Worm (Caenorhabditis elegans): ENCODE data around the gene orc-4.

Gene orc-4

ce11 chrIII:10634576-10634975, 11.4 kb upstream of the orc-4 start:
- TF ChIP-seq Y55F3AM.14 (GFP tag; optimal IDR thresholded peaks at IDR 0.05) (peak; percentile 57), zag-1 (tag; optimal IDR thresholded peaks at IDR 0.05) (peak; percentile 17), fos-1 (tag; optimal IDR thresholded peaks at IDR 0.05) (peak; percentile 32), lin-39 (tag; optimal IDR thresholded peaks at IDR 0.05) (no peak), ceh-16 (tag; optimal IDR thresholded peaks at IDR 0.05) (no peak)

DNA sequence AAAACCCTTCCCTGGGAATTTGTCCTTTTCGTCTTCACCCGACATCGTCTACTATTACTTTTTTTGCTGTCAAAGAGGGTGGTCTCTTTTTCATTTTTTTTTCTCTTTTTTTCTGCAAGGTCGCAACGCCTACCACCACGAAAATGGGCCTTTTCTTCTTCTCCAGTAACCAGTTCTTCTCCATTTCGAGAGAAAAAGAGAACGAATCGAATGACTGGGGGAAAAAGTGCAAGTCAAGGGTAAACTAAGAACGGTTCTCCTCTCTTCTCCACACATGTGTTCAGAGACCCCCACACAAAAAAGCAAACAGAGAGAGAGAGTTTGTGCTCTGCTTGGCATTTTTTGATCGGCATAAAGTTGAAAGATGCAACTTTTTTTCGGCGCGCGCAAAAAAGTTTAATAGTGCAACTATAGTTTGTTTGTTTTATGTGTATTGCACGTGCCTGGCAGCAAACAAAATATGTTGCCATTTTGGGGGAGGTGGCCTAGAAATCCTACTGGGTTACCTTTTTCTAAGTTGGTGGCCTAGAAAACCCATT, 9.4 kb upstream of the orc-4 start:
- no peak for TF ChIP-seq lsy-2 (tag; optimal IDR thresholded peaks at IDR 0.05)
- no peak for TF ChIP-seq lin-11 (tag; optimal IDR thresholded peaks at IDR 0.05)
- TF ChIP-seq nhr-12 (tag; optimal IDR thresholded peaks at IDR 0.05), result no peak
- TF ChIP-seq ama-1 (optimal IDR thresholded peaks at IDR 0.05), result no peak
- no peak for TF ChIP-seq ztf-1 (GFP tag; conservative IDR thresholded peaks at IDR 0.05)
- no peak for TF ChIP-seq C34F6.9 (tag; optimal IDR thresholded peaks at IDR 0.05)
- no peak for TF ChIP-seq lin-13 (GFP tag; optimal IDR thresholded peaks at IDR 0.05)
- TF ChIP-seq fos-1 (tag; optimal IDR thresholded peaks at IDR 0.05), result peak; percentile 33
- TF ChIP-seq skn-1 (tag; optimal IDR thresholded peaks at IDR 0.05), result no peak
- TF ChIP-seq alr-1 (tag; optimal IDR thresholded peaks at IDR 0.05), result no peak
- TF ChIP-seq nhr-21 (tag; optimal IDR thresholded peaks at IDR 0.05), result no peak
- TF ChIP-seq nhr-77 (tag; optimal IDR thresholded peaks at IDR 0.05), result no peak
- TF ChIP-seq mbf-1 (tag; optimal IDR thresholded peaks at IDR 0.05), result no peak
- peak; percentile 32 for TF ChIP-seq egl-27 (tag; optimal IDR thresholded peaks at IDR 0.05)
- no peak for TF ChIP-seq crh-2 (tag; optimal IDR thresholded peaks at IDR 0.05)
- TF ChIP-seq elt-3 (tag; optimal IDR thresholded peaks at IDR 0.05), result no peak
- TF ChIP-seq F13H6.1 (tag; optimal IDR thresholded peaks at IDR 0.05), result peak; percentile 82
- TF ChIP-seq blmp-1 (tag; optimal IDR thresholded peaks at IDR 0.05; ENCODE audit: insufficient read depth), result peak; percentile 44
- TF ChIP-seq elt-1 (tag; optimal IDR thresholded peaks at IDR 0.05), result no peak
- TF ChIP-seq nhr-129 (tag; optimal IDR thresholded peaks at IDR 0.05), result peak; percentile 32
- no peak for TF ChIP-seq unc-62 (GFP tag; optimal IDR thresholded peaks at IDR 0.05)
- no peak for TF ChIP-seq R02D3.7 (tag; optimal IDR thresholded peaks at IDR 0.05)
- no peak for TF ChIP-seq nhr-10 (tag; optimal IDR thresholded peaks at IDR 0.05)
- TF ChIP-seq zag-1 (tag; optimal IDR thresholded peaks at IDR 0.05), result no peak
- TF ChIP-seq mab-5 (tag; optimal IDR thresholded peaks at IDR 0.05), result no peak
- no peak for TF ChIP-seq peb-1 (tag; optimal IDR thresholded peaks at IDR 0.05)
- no peak for TF ChIP-seq aly-2 (tag; optimal IDR thresholded peaks at IDR 0.05)
- no peak for TF ChIP-seq Y55F3AM.14 (GFP tag; optimal IDR thresholded peaks at IDR 0.05)
- no peak for TF ChIP-seq ceh-16 (tag; optimal IDR thresholded peaks at IDR 0.05)
- TF ChIP-seq dmd-4 (tag; optimal IDR thresholded peaks at IDR 0.05), result no peak
- no peak for TF ChIP-seq unc-39 (tag; optimal IDR thresholded peaks at IDR 0.05)
- TF ChIP-seq nhr-6 (tag; optimal IDR thresholded peaks at IDR 0.05), result no peak
- no peak for TF ChIP-seq lin-39 (tag; optimal IDR thresholded peaks at IDR 0.05)
- peak; percentile 41 for TF ChIP-seq sma-9 (GFP tag; optimal IDR thresholded peaks at IDR 0.05)
- TF ChIP-seq sma-9 (tag; optimal IDR thresholded peaks at IDR 0.05), result no peak
- TF ChIP-seq sem-4 (tag; optimal IDR thresholded peaks at IDR 0.05), result no peak
- TF ChIP-seq snpc-4 (tag; optimal IDR thresholded peaks at IDR 0.05), result no peak
- no peak for TF ChIP-seq sma-3 (GFP tag; optimal IDR thresholded peaks at IDR 0.05)
- TF ChIP-seq ztf-4 (tag; optimal IDR thresholded peaks at IDR 0.05), result no peak
- no peak for TF ChIP-seq mdl-1 (tag; optimal IDR thresholded peaks at IDR 0.05)
- TF ChIP-seq ceh-82 (tag; optimal IDR thresholded peaks at IDR 0.05), result no peak
- TF ChIP-seq nhr-23 (tag; optimal IDR thresholded peaks at IDR 0.05), result no peak
- no peak for TF ChIP-seq gmeb-1 (tag; optimal IDR thresholded peaks at IDR 0.05)
- no peak for TF ChIP-seq nhr-11 (tag; optimal IDR thresholded peaks at IDR 0.05)
- TF ChIP-seq unc-55 (GFP tag; optimal IDR thresholded peaks at IDR 0.05), result no peak
- TF ChIP-seq nhr-25 (tag; optimal IDR thresholded peaks at IDR 0.05), result no peak
